Fruit fly (Drosophila melanogaster) whole organism, embryonic: ENCODE data around the gene Etfb.

ENCODE experiments used
- Antp ChIP-seq: fragments of 200-800 bp; sonication (Bioruptor generic); optimal IDR thresholded peaks from 3 replicates; lab custom pipeline; 2016; ENCODE audit warnings: missing biosample characterization, missing genetic modification characterization
- Atf3 ChIP-seq: fragments of 200-800 bp; sonication (Bioruptor generic); optimal IDR thresholded peaks from 3 replicates; lab custom pipeline; 2016; ENCODE audit warnings: missing biosample characterization, missing genetic modification characterization
- CG1024 ChIP-seq: fragments of 200-800 bp; sonication (Bioruptor generic); IDR thresholded peaks from 2 replicates; pipeline ENCODE4 v1.3.6; 2022; ENCODE audit warnings: missing biosample characterization, missing genetic modification characterization
- CG10543 ChIP-seq: fragments of 200-800 bp; sonication (Bioruptor generic); optimal IDR thresholded peaks from 3 replicates; lab custom pipeline; 2017; ENCODE audit warnings: missing biosample characterization, mild to moderate bottlenecking, missing genetic modification characterization, moderate library complexity
- CG12104 ChIP-seq: fragments of 200-800 bp; sonication (Bioruptor generic); optimal IDR thresholded peaks from 3 replicates; lab custom pipeline; 2016; ENCODE audit warnings: missing biosample characterization, missing genetic modification characterization
- CG1233 ChIP-seq: fragments of 200-800 bp; sonication (Bioruptor generic); optimal IDR thresholded peaks from 4 replicates; lab custom pipeline; 2018; ENCODE audit warnings: missing biosample characterization, mild to moderate bottlenecking, missing genetic modification characterization
- CG12769 ChIP-seq: fragments of 200-800 bp; sonication (Bioruptor generic); optimal IDR thresholded peaks from 2 replicates; lab custom pipeline; 2019; ENCODE audit warnings: missing biosample characterization, mild to moderate bottlenecking, missing genetic modification characterization, moderate library complexity
- CG13287 ChIP-seq: fragments of 200-800 bp; sonication (Bioruptor generic); IDR thresholded peaks from 2 replicates; pipeline ENCODE4 v1.3.6; 2022; ENCODE audit warnings: missing biosample characterization, missing genetic modification characterization; ENCODE audit not compliant: partially characterized antibody
- CG13296 ChIP-seq: fragments of 200-800 bp; sonication (Bioruptor generic); optimal IDR thresholded peaks from 3 replicates; lab custom pipeline; 2018; ENCODE audit warnings: missing biosample characterization, mild to moderate bottlenecking, missing genetic modification characterization
- CG14860 ChIP-seq: fragments of 200-800 bp; sonication (Bioruptor generic); IDR thresholded peaks from 3 replicates; pipeline ENCODE4 v1.3.6; 2022; ENCODE audit warnings: missing biosample characterization, missing genetic modification characterization; ENCODE audit not compliant: partially characterized antibody
- CG15479 ChIP-seq: fragments of 200-800 bp; sonication (Bioruptor generic); optimal IDR thresholded peaks from 3 replicates; lab custom pipeline; 2019; ENCODE audit warnings: missing biosample characterization, mild to moderate bottlenecking, missing genetic modification characterization, moderate library complexity
- CG15514 ChIP-seq: fragments of 200-800 bp; sonication (Bioruptor generic); optimal IDR thresholded peaks from 3 replicates; lab custom pipeline; 2017; ENCODE audit warnings: missing biosample characterization, missing genetic modification characterization, mild to moderate bottlenecking, moderate library complexity, missing genetic modification reagents
- CG15601 ChIP-seq: fragments of 200-800 bp; sonication (Bioruptor generic); optimal IDR thresholded peaks from 3 replicates; lab custom pipeline; 2019; ENCODE audit warnings: missing biosample characterization, mild to moderate bottlenecking, missing genetic modification characterization, moderate library complexity
- CG1647 ChIP-seq: fragments of 200-800 bp; sonication (Bioruptor generic); optimal IDR thresholded peaks from 3 replicates; lab custom pipeline; 2016; ENCODE audit warnings: missing biosample characterization, missing genetic modification characterization
- CG16815 ChIP-seq: fragments of 200-800 bp; sonication (Bioruptor generic); optimal IDR thresholded peaks from 3 replicates; lab custom pipeline; 2017; ENCODE audit warnings: missing biosample characterization, mild to moderate bottlenecking, missing genetic modification characterization
- CG18619 ChIP-seq: fragments of 200-800 bp; sonication (Bioruptor generic); optimal IDR thresholded peaks from 3 replicates; lab custom pipeline; 2017; ENCODE audit warnings: missing biosample characterization, mild to moderate bottlenecking, missing genetic modification characterization
- CG4328 ChIP-seq: fragments of 200-800 bp; sonication (Bioruptor generic); optimal IDR thresholded peaks from 3 replicates; lab custom pipeline; 2017; ENCODE audit warnings: missing biosample characterization, missing genetic modification reagents, missing genetic modification characterization
- CG5180 ChIP-seq: fragments of 200-800 bp; sonication (Bioruptor generic); optimal IDR thresholded peaks from 3 replicates; lab custom pipeline; 2017; ENCODE audit warnings: missing biosample characterization, missing genetic modification characterization, mild to moderate bottlenecking, moderate library complexity, missing genetic modification reagents
- CG6272 ChIP-seq: fragments of 200-800 bp; sonication (Bioruptor generic); IDR thresholded peaks from 2 replicates; pipeline ENCODE4 v1.3.6; 2022; ENCODE audit warnings: missing biosample characterization, missing genetic modification characterization
- CG6654 ChIP-seq: fragments of 200-800 bp; sonication (Bioruptor generic); optimal IDR thresholded peaks from 2 replicates; lab custom pipeline; 2017; ENCODE audit warnings: missing biosample characterization, mild to moderate bottlenecking, missing genetic modification characterization
- CG8765 ChIP-seq: fragments of 200-800 bp; sonication (Bioruptor generic); IDR thresholded peaks from 2 replicates; pipeline ENCODE4 v1.3.6; 2022; ENCODE audit warnings: missing biosample characterization, missing genetic modification characterization
- Dip3 ChIP-seq: fragments of 200-800 bp; sonication (Bioruptor generic); optimal IDR thresholded peaks from 3 replicates; lab custom pipeline; 2016; ENCODE audit warnings: missing biosample characterization, missing genetic modification characterization
- E2f1 ChIP-seq: fragments of 200-800 bp; sonication (Bioruptor generic); IDR thresholded peaks from 2 replicates; pipeline ENCODE4 v1.3.6; 2022; ENCODE audit warnings: missing biosample characterization, missing genetic modification characterization
- Fer2 ChIP-seq: fragments of 200-800 bp; sonication (Bioruptor generic); optimal IDR thresholded peaks from 2 replicates; lab custom pipeline; 2018; ENCODE audit warnings: missing biosample characterization, mild to moderate bottlenecking, missing genetic modification characterization, moderate library complexity
- Gug ChIP-seq: fragments of 200-800 bp; sonication (Bioruptor generic); IDR thresholded peaks from 4 replicates; pipeline ENCODE4 v1.3.6; 2022; ENCODE audit warnings: missing biosample characterization, missing genetic modification characterization
- HLH54F ChIP-seq: fragments of 200-800 bp; sonication (Bioruptor generic); optimal IDR thresholded peaks from 3 replicates; lab custom pipeline; 2016; ENCODE audit warnings: missing biosample characterization, missing genetic modification characterization
- HLHmδ ChIP-seq: fragments of 200-800 bp; sonication (Bioruptor generic); optimal IDR thresholded peaks from 2 replicates; lab custom pipeline; 2018; ENCODE audit warnings: missing biosample characterization, mild to moderate bottlenecking, missing genetic modification characterization, moderate library complexity
- Hand ChIP-seq: fragments of 200-800 bp; sonication (Bioruptor generic); optimal IDR thresholded peaks from 2 replicates; lab custom pipeline; 2017; ENCODE audit warnings: mild to moderate bottlenecking, missing biosample characterization, missing genetic modification reagents, missing genetic modification characterization
- Hsf ChIP-seq: fragments of 200-800 bp; sonication (Bioruptor generic); optimal IDR thresholded peaks from 3 replicates; lab custom pipeline; 2016; ENCODE audit warnings: missing biosample characterization, missing genetic modification characterization
- Mrtf ChIP-seq: fragments of 200-800 bp; sonication (Bioruptor generic); IDR thresholded peaks from 3 replicates; pipeline ENCODE4 v1.3.6; 2022; ENCODE audit warnings: missing biosample characterization, missing genetic modification characterization
- Ptx1 ChIP-seq: fragments of 200-800 bp; sonication (Bioruptor generic); IDR thresholded peaks from 2 replicates; pipeline ENCODE4 v1.3.6; 2022; ENCODE audit warnings: missing biosample characterization, missing genetic modification characterization
- Sry-δ ChIP-seq: fragments of 200-800 bp; sonication (Bioruptor generic); optimal IDR thresholded peaks from 2 replicates; lab custom pipeline; 2016; ENCODE audit warnings: missing biosample characterization, missing genetic modification characterization
- ab ChIP-seq: fragments of 200-800 bp; sonication (Bioruptor generic); optimal IDR thresholded peaks from 2 replicates; lab custom pipeline; 2016; ENCODE audit warnings: missing biosample characterization, missing genetic modification characterization
- bigmax ChIP-seq: fragments of 200-800 bp; sonication (Bioruptor generic); optimal IDR thresholded peaks from 2 replicates; lab custom pipeline; 2018; ENCODE audit warnings: missing biosample characterization, mild to moderate bottlenecking, missing genetic modification characterization
- chn ChIP-seq: fragments of 200-800 bp; sonication (Bioruptor generic); optimal IDR thresholded peaks from 2 replicates; lab custom pipeline; 2016; ENCODE audit warnings: missing biosample characterization, missing genetic modification characterization
- crol ChIP-seq: fragments of 200-800 bp; sonication (Bioruptor generic); IDR thresholded peaks from 2 replicates; pipeline ENCODE4 v1.3.6; 2022; ENCODE audit warnings: missing biosample characterization, missing genetic modification characterization
- dan ChIP-seq: fragments of 200-800 bp; sonication (Bioruptor generic); IDR thresholded peaks from 2 replicates; pipeline ENCODE4 v1.3.6; 2022; ENCODE audit warnings: missing biosample characterization, missing genetic modification characterization
- disco-r ChIP-seq: fragments of 200-800 bp; sonication (Bioruptor generic); optimal IDR thresholded peaks from 2 replicates; lab custom pipeline; 2016; ENCODE audit warnings: missing biosample characterization, missing genetic modification characterization
- eve ChIP-seq, 2 experiments: fragments of >200 bp; optimal IDR thresholded peaks; 2 replicates each; lab custom pipeline; 2017; ENCODE audit warnings: missing biosample characterization in 2 of 2, missing genetic modification characterization in 2 of 2
- ftz-f1 ChIP-seq: fragments of 200-800 bp; sonication (Bioruptor generic); optimal IDR thresholded peaks from 2 replicates; lab custom pipeline; 2016; ENCODE audit warnings: missing biosample characterization, missing genetic modification characterization
- hbn ChIP-seq: fragments of 200-800 bp; sonication (Bioruptor generic); IDR thresholded peaks from 2 replicates; pipeline ENCODE4 v1.3.6; 2022; ENCODE audit warnings: missing biosample characterization, missing genetic modification characterization; ENCODE audit not compliant: partially characterized antibody
- insv ChIP-seq, 2 experiments: fragments of 200-800 bp; sonication (Bioruptor generic); optimal IDR thresholded peaks; 3 replicates each; lab custom pipeline; 2016 to 2018; ENCODE audit warnings: missing biosample characterization in 2 of 2, missing genetic modification characterization in 2 of 2
- ken ChIP-seq: fragments of 200-800 bp; sonication (Bioruptor generic); IDR thresholded peaks from 3 replicates; pipeline ENCODE4 v1.3.6; 2022; ENCODE audit warnings: missing biosample characterization, missing genetic modification characterization
- lbe ChIP-seq: fragments of 200-800 bp; sonication (Bioruptor generic); optimal IDR thresholded peaks from 2 replicates; lab custom pipeline; 2016; ENCODE audit warnings: missing biosample characterization, mild to moderate bottlenecking, missing genetic modification characterization
- mld ChIP-seq: fragments of 200-800 bp; sonication (Bioruptor generic); IDR thresholded peaks from 3 replicates; pipeline ENCODE4 v1.3.6; 2022; ENCODE audit warnings: missing biosample characterization, missing genetic modification characterization; ENCODE audit not compliant: partially characterized antibody
- nmo ChIP-seq: fragments of 200-800 bp; sonication (Bioruptor generic); optimal IDR thresholded peaks from 2 replicates; lab custom pipeline; 2018; ENCODE audit warnings: missing biosample characterization, mild to moderate bottlenecking, missing genetic modification characterization, moderate library complexity
- pho ChIP-seq: fragments of 200-800 bp; sonication (Bioruptor generic); optimal IDR thresholded peaks from 2 replicates; lab custom pipeline; 2016; ENCODE audit warnings: missing biosample characterization, missing genetic modification characterization
- pzg ChIP-seq: fragments of 200-800 bp; sonication (Bioruptor generic); optimal IDR thresholded peaks from 3 replicates; lab custom pipeline; 2018; ENCODE audit warnings: missing biosample characterization, mild to moderate bottlenecking, missing genetic modification characterization, moderate library complexity
- ssp ChIP-seq: fragments of 200-800 bp; sonication (Bioruptor generic); IDR thresholded peaks from 2 replicates; pipeline ENCODE4 v1.3.6; 2022; ENCODE audit warnings: missing biosample characterization, missing genetic modification characterization
- stc ChIP-seq: fragments of 200-800 bp; sonication (Bioruptor generic); IDR thresholded peaks from 2 replicates; pipeline ENCODE4 v1.3.6; 2022; ENCODE audit warnings: missing biosample characterization, missing genetic modification characterization
- twi ChIP-seq: fragments of 200-800 bp; optimal IDR thresholded peaks from 2 replicates; lab custom pipeline; 2019; ENCODE audit warnings: missing biosample characterization, mild to moderate bottlenecking, missing genetic modification characterization, moderate library complexity
- vnd ChIP-seq: fragments of 200-800 bp; sonication (Bioruptor generic); IDR thresholded peaks from 3 replicates; pipeline ENCODE4 v1.3.6; 2022; ENCODE audit warnings: missing biosample characterization, missing genetic modification characterization; ENCODE audit not compliant: partially characterized antibody

Etfb gene

DNA sequence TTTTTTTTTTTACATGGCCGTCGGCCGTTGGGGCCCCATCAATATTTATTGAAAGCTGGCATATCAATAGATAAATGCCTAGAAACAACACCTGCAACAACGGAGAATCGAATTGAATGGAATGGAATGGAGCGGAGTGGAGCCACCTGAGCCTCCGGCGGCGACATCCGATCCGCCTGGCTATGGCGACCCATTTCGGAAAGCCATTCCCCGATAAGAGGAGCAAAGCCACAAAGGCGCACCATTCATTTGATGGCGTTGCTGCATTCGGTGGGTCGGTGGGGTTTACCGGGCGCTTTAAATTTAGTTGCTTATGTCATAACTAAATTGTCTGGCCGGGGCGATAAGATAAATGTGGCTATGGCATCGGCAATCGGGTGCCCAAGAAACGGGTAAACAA is 20.9 kb downstream of the Etfb start (continued):
- TF ChIP-seq CG1024 (GFP tag; lab: Robert Waterston, UW) (no peak), Antp (GFP tag; lab: Kevin White, UChicago) (no peak), stc (no peak), Hsf (GFP tag; lab: Kevin White, UChicago) (no peak), Mrtf (GFP tag; lab: Robert Waterston, UW) (no peak), CG15601 (tag; lab: Kevin White, UChicago) (peak; percentile 91), twi (tag; lab: Kevin White, UChicago) (peak; percentile 23), chn (GFP tag; lab: Kevin White, UChicago) (no peak), Hand (no peak), Sry-δ (GFP tag; lab: Kevin White, UChicago) (no peak), ken (GFP tag; lab: Robert Waterston, UW) (no peak), vnd (GFP tag; lab: Robert Waterston, UW) (no peak), mld (no peak), Fer2 (tag; lab: Kevin White, UChicago) (no peak), CG13296 (GFP tag; lab: Kevin White, UChicago) (no peak), CG10543 (GFP tag; lab: Kevin White, UChicago) (peak; percentile 62), pzg (GFP tag; lab: Kevin White, UChicago) (no peak), CG1647 (GFP tag; lab: Kevin White, UChicago) (no peak), CG15479 (GFP tag; lab: Kevin White, UChicago) (no peak), CG6654 (GFP tag; lab: Kevin White, UChicago) (no peak), CG12104 (GFP tag; lab: Kevin White, UChicago) (no peak), CG12769 (tag; lab: Kevin White, UChicago) (peak; percentile 80), eve (GFP tag; optimal IDR thresholded peaks at IDR 0.05; lab: Kevin White, UChicago) (no peak), HLHmδ (GFP tag; lab: Kevin White, UChicago) (no peak), disco-r (GFP tag; lab: Kevin White, UChicago) (no peak), hbn (GFP tag; lab: Robert Waterston, UW) (no peak), CG8765 (GFP tag; lab: Robert Waterston, UW) (no peak), ab (no peak), HLH54F (GFP tag; lab: Kevin White, UChicago) (no peak), Atf3 (GFP tag; lab: Kevin White, UChicago) (no peak), CG1233 (GFP tag; lab: Kevin White, UChicago) (no peak), CG13287 (GFP tag; lab: Robert Waterston, UW) (no peak), Dip3 (GFP tag; lab: Kevin White, UChicago) (no peak), insv (GFP tag; optimal IDR thresholded peaks at IDR 0.05; lab: Kevin White, UChicago) (no peak), CG18619 (GFP tag; lab: Kevin White, UChicago) (no peak), CG14860 (no peak), E2f1 (GFP tag; lab: Robert Waterston, UW) (no peak), CG5180 (GFP tag; lab: Kevin White, UChicago) (no peak), dan (GFP tag; lab: Robert Waterston, UW) (no peak), ftz-f1 (GFP tag; lab: Kevin White, UChicago) (peak; percentile 47), CG16815 (GFP tag; lab: Kevin White, UChicago) (no peak), ssp (GFP tag; lab: Robert Waterston, UW) (no peak), lbe (no peak), nmo (no peak), CG6272 (GFP tag; lab: Robert Waterston, UW) (no peak), crol (GFP tag; lab: Robert Waterston, UW) (no peak), CG4328 (GFP tag; lab: Kevin White, UChicago) (no peak), bigmax (no peak), CG15514 (GFP tag; lab: Kevin White, UChicago) (no peak), pho (GFP tag; lab: Kevin White, UChicago) (no peak), Gug (no peak), Ptx1 (0 out of 2 replicates have a peak, but pooled peaks have one; percentile 24)
